Worm (Caenorhabditis elegans) whole organism, L2 larva: ENCODE measurements around the gene R102.11.

Experiments
- C34F6.9 ChIP-seq: fragments of 150-350 bp; optimal IDR thresholded peaks from 2 replicates; lab custom pipeline; 2014; ENCODE audit warnings: missing biosample characterization, missing genetic modification characterization
- F13H6.1 ChIP-seq: sonication (generic microtip); optimal IDR thresholded peaks from 2 replicates; lab custom pipeline; 2016; ENCODE audit warnings: missing genetic modification characterization, missing compliant biosample characterization
- R02D3.7 ChIP-seq: fragments of 150-350 bp; optimal IDR thresholded peaks from 2 replicates; lab custom pipeline; 2014; ENCODE audit warnings: missing biosample characterization, missing genetic modification characterization
- Y55F3AM.14 ChIP-seq: fragments of 200-800 bp; sonication (Bioruptor generic); optimal IDR thresholded peaks from 2 replicates; lab custom pipeline; 2018; ENCODE audit warnings: mild to moderate bottlenecking, missing genetic modification characterization, missing compliant biosample characterization
- ZK546.5 ChIP-seq: sonication (generic microtip); optimal IDR thresholded peaks from 2 replicates; lab custom pipeline; 2017; ENCODE audit warnings: missing biosample characterization, missing genetic modification characterization
- alr-1 ChIP-seq: fragments of 150-350 bp; optimal IDR thresholded peaks from 2 replicates; lab custom pipeline; 2014; ENCODE audit warnings: missing biosample characterization, missing genetic modification characterization
- aly-2 ChIP-seq: fragments of 150-350 bp; optimal IDR thresholded peaks from 2 replicates; lab custom pipeline; 2014; ENCODE audit warnings: missing biosample characterization, missing genetic modification characterization
- ama-1 ChIP-seq: fragments of 150-350 bp; optimal IDR thresholded peaks from 2 replicates; lab custom pipeline; 2018; ENCODE audit warnings: inconsistent platforms
- blmp-1 ChIP-seq: sonication (generic microtip); optimal IDR thresholded peaks from 2 replicates; lab custom pipeline; 2017; ENCODE audit warnings: missing genetic modification characterization, mild to moderate bottlenecking, missing compliant biosample characterization, antibody characterized with exemption, moderate library complexity; ENCODE audit not compliant: insufficient read depth
- ceh-16 ChIP-seq: fragments of 150-350 bp; optimal IDR thresholded peaks from 2 replicates; lab custom pipeline; 2014; ENCODE audit warnings: missing biosample characterization, missing genetic modification characterization
- ceh-82 ChIP-seq: fragments of 150-350 bp; optimal IDR thresholded peaks from 2 replicates; lab custom pipeline; 2014; ENCODE audit warnings: missing biosample characterization, missing genetic modification characterization
- crh-2 ChIP-seq: sonication (generic microtip); optimal IDR thresholded peaks from 2 replicates; lab custom pipeline; 2017; ENCODE audit warnings: missing biosample characterization, missing genetic modification characterization
- dmd-4 ChIP-seq: sonication (generic microtip); optimal IDR thresholded peaks from 2 replicates; lab custom pipeline; 2017; ENCODE audit warnings: missing biosample characterization, missing genetic modification characterization
- egl-27 ChIP-seq: sonication (generic microtip); optimal IDR thresholded peaks from 3 replicates; lab custom pipeline; 2017; ENCODE audit warnings: missing biosample characterization, missing genetic modification reagents, missing genetic modification characterization
- elt-1 ChIP-seq: fragments of 150-350 bp; optimal IDR thresholded peaks from 2 replicates; lab custom pipeline; 2014; ENCODE audit warnings: missing biosample characterization, missing genetic modification characterization
- elt-3 ChIP-seq: sonication (generic microtip); optimal IDR thresholded peaks from 2 replicates; lab custom pipeline; 2017; ENCODE audit warnings: missing biosample characterization, missing genetic modification characterization
- fos-1 ChIP-seq: fragments of 150-350 bp; optimal IDR thresholded peaks from 2 replicates; lab custom pipeline; 2014; ENCODE audit warnings: missing biosample characterization, missing genetic modification characterization
- gmeb-1 ChIP-seq: fragments of 150-350 bp; optimal IDR thresholded peaks from 2 replicates; lab custom pipeline; 2014; ENCODE audit warnings: missing biosample characterization, missing genetic modification characterization
- lin-11 ChIP-seq: fragments of 150-350 bp; sonication (generic microtip); optimal IDR thresholded peaks from 2 replicates; lab custom pipeline; 2014; ENCODE audit warnings: missing biosample characterization, missing genetic modification characterization, inconsistent platforms, mixed read lengths
- lin-13 ChIP-seq: fragments of 150-350 bp; optimal IDR thresholded peaks from 2 replicates; lab custom pipeline; 2014; ENCODE audit warnings: missing biosample characterization, missing genetic modification reagents, missing genetic modification characterization
- lin-39 ChIP-seq: fragments of 150-350 bp; optimal IDR thresholded peaks from 2 replicates; lab custom pipeline; 2014; ENCODE audit warnings: missing biosample characterization, missing genetic modification reagents, missing genetic modification characterization
- lsy-2 ChIP-seq, 2 experiments: fragments of 150-350 bp in 1 of 2; sonication (generic microtip) in 1 of 2; optimal IDR thresholded peaks; 2 replicates each; lab custom pipeline; 2014 to 2017; ENCODE audit warnings: missing biosample characterization in 2 of 2, missing genetic modification characterization in 2 of 2
- mab-5 ChIP-seq: fragments of 150-350 bp; optimal IDR thresholded peaks from 2 replicates; lab custom pipeline; 2014; ENCODE audit warnings: missing biosample characterization, missing genetic modification characterization
- mbf-1 ChIP-seq: sonication (generic microtip); optimal IDR thresholded peaks from 2 replicates; lab custom pipeline; 2017; ENCODE audit warnings: missing biosample characterization, missing genetic modification characterization
- mdl-1 ChIP-seq, 2 experiments: fragments of 150-350 bp in 1 of 2; sonication (generic microtip) in 1 of 2; optimal IDR thresholded peaks; 2 replicates each; lab custom pipeline; 2017; ENCODE audit warnings: missing biosample characterization in 2 of 2, missing genetic modification characterization in 2 of 2
- nhr-10 ChIP-seq: sonication (generic microtip); optimal IDR thresholded peaks from 2 replicates; lab custom pipeline; 2017; ENCODE audit warnings: missing biosample characterization, missing genetic modification characterization
- nhr-11 ChIP-seq: fragments of 150-350 bp; optimal IDR thresholded peaks from 2 replicates; lab custom pipeline; 2014; ENCODE audit warnings: missing biosample characterization, missing genetic modification characterization
- nhr-12 ChIP-seq: fragments of 150-350 bp; optimal IDR thresholded peaks from 2 replicates; lab custom pipeline; 2014; ENCODE audit warnings: missing biosample characterization, missing genetic modification characterization
- nhr-129 ChIP-seq: fragments of 150-350 bp; optimal IDR thresholded peaks from 2 replicates; lab custom pipeline; 2014; ENCODE audit warnings: missing biosample characterization, missing genetic modification characterization
- nhr-21 ChIP-seq: fragments of 150-350 bp; optimal IDR thresholded peaks from 2 replicates; lab custom pipeline; 2014; ENCODE audit warnings: missing biosample characterization, missing genetic modification characterization
- nhr-23 ChIP-seq: fragments of 150-350 bp; optimal IDR thresholded peaks from 2 replicates; lab custom pipeline; 2014; ENCODE audit warnings: missing biosample characterization, missing genetic modification reagents, missing genetic modification characterization
- nhr-237 ChIP-seq: fragments of 150-350 bp; optimal IDR thresholded peaks from 2 replicates; lab custom pipeline; 2014; ENCODE audit warnings: missing biosample characterization, missing genetic modification characterization
- nhr-25 ChIP-seq: fragments of 150-350 bp; sonication (generic microtip); optimal IDR thresholded peaks from 3 replicates; lab custom pipeline; 2014; ENCODE audit warnings: missing biosample characterization, missing genetic modification characterization
- nhr-6 ChIP-seq: fragments of 150-350 bp; optimal IDR thresholded peaks from 2 replicates; lab custom pipeline; 2014; ENCODE audit warnings: missing biosample characterization, missing genetic modification characterization
- nhr-77 ChIP-seq: fragments of 150-350 bp; optimal IDR thresholded peaks from 2 replicates; lab custom pipeline; 2014; ENCODE audit warnings: missing biosample characterization, missing genetic modification characterization
- peb-1 ChIP-seq: fragments of 150-350 bp; optimal IDR thresholded peaks from 2 replicates; lab custom pipeline; 2014; ENCODE audit warnings: missing biosample characterization, missing genetic modification characterization
- sem-4 ChIP-seq: fragments of 150-350 bp; optimal IDR thresholded peaks from 2 replicates; lab custom pipeline; 2014; ENCODE audit warnings: missing biosample characterization, missing genetic modification reagents, missing genetic modification characterization
- skn-1 ChIP-seq: sonication (generic microtip); optimal IDR thresholded peaks from 2 replicates; lab custom pipeline; 2017; ENCODE audit warnings: missing biosample characterization, missing genetic modification characterization
- sma-3 ChIP-seq: sonication (generic microtip); optimal IDR thresholded peaks from 2 replicates; lab custom pipeline; 2016; ENCODE audit warnings: missing genetic modification reagents, missing genetic modification characterization, missing compliant biosample characterization
- sma-9 ChIP-seq, 2 experiments: fragments of 150-350 bp in 1 of 2; sonication (generic microtip) in 1 of 2; optimal IDR thresholded peaks; 2 replicates each; lab custom pipeline; 2014 to 2016; ENCODE audit warnings: missing genetic modification characterization in 2 of 2, mild to moderate bottlenecking in 1 of 2, missing biosample characterization in 1 of 2, missing compliant biosample characterization in 1 of 2, missing genetic modification reagents in 1 of 2, moderate library complexity in 1 of 2
- snpc-4 ChIP-seq: fragments of 150-350 bp; optimal IDR thresholded peaks from 2 replicates; lab custom pipeline; 2014; ENCODE audit warnings: missing biosample characterization, missing genetic modification characterization
- unc-39 ChIP-seq: fragments of 150-350 bp; optimal IDR thresholded peaks from 2 replicates; lab custom pipeline; 2014; ENCODE audit warnings: missing biosample characterization, missing genetic modification characterization
- unc-55 ChIP-seq: fragments of 150-350 bp; sonication (generic microtip); optimal IDR thresholded peaks from 3 replicates; lab custom pipeline; 2014; ENCODE audit warnings: missing biosample characterization, missing genetic modification reagents, missing genetic modification characterization
- unc-62 ChIP-seq: fragments of 150-350 bp; optimal IDR thresholded peaks from 2 replicates; lab custom pipeline; 2014; ENCODE audit warnings: missing biosample characterization, missing genetic modification reagents, missing genetic modification characterization
- zag-1 ChIP-seq: fragments of 150-350 bp; optimal IDR thresholded peaks from 2 replicates; lab custom pipeline; 2014; ENCODE audit warnings: missing biosample characterization, missing genetic modification characterization
- ztf-1 ChIP-seq: fragments of 200-800 bp; sonication (Bioruptor generic); conservative IDR thresholded peaks from 2 replicates; pipeline ENCODE4 v1.3.6; 2022; ENCODE audit warnings: missing genetic modification characterization, missing compliant biosample characterization
- ztf-11 ChIP-seq: sonication (generic microtip); optimal IDR thresholded peaks from 2 replicates; lab custom pipeline; 2017; ENCODE audit warnings: missing biosample characterization, missing genetic modification characterization
- ztf-4 ChIP-seq: fragments of 150-350 bp; optimal IDR thresholded peaks from 2 replicates; lab custom pipeline; 2014; ENCODE audit warnings: missing biosample characterization, missing genetic modification characterization

R102.11 gene

DNA sequence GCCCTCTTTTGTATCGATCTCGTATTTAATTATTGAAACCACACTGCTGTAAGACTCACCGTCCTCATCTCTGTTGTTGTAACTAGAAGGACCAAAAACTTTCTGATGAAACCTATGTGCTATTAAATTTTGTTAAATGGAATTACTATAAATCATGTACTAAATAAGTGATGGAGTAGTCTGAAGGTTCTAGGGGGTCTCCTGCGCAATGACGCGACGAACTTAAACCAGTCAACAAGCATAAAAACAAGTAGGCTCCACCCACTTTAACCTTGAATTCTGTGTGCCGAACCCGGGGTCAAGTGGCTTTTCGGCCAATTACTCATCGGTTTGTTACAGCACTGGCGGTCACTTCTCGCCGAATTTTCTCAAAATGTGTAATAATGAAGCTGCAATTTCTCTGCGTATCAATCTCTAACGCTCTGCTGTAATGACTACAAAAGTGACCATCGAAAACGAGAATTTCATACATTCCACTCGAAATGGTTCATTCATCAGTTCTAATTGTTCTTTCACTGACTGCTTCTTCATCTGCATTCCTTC lies 37.5 kb upstream of the R102.11 start, which contains the start of gene grl-21:
TSS of gene grl-21 (plus strand) at position 464 of the 543 bp plus-strand sequence.
- no peak for TF ChIP-seq ceh-82 (tag; lab: Kevin White, UChicago)
- peak; percentile 76 for TF ChIP-seq nhr-25 (tag; lab: Kevin White, UChicago)

DNA sequence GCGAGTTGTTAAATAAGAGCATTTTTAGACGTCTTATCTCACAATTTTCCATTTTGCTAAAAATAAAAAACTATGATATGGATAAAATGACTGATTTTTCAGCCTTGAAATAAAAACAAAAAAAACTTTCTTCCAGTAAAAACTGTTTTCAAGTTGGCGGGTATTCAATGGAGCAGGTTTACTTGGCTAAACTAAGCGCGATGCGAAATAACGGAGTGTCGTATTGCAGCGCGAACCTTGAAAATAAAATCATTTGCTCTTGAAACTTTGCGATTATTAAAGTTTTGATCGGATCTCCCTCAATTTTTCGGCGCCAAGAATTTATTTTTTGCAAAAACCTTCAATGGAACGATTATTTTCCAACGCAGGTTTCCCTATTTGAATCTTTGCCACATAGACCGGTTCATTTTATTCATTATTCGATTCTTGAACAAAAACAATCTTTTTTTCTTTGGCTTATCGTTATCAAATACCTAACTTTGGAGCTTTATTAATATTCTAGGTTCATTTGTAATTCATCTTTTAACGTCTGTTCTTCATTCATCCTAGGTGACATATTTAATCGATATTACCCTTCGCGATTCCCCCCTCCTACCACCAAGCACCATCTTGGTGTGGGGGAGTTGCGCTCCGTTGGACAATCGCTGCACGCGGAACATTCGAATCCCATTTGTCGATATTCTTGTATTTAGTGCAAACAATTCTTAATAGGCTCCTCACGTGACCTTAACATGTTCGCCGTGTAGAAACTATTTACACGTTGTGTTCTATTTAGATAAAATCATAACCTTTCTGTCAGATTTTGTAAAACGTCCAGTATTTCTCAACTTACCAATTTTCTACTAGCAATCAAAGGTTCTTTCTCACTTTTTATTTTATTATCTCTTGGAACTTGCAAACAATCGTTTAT lies 35.2 kb upstream of the R102.11 start, which contains the start of the genes orc-5 and cyb-1:
TSS of gene orc-5 (minus strand) at position 62 of the 910 bp plus-strand sequence.
TSS of gene cyb-1 (plus strand) at position 690 of the 910 bp plus-strand sequence.
- TF ChIP-seq nhr-129 (tag; lab: Kevin White, UChicago): peak; percentile 81
- no peak for TF ChIP-seq Y55F3AM.14 (GFP tag; lab: Kevin White, UChicago)
- peak; percentile 98 for TF ChIP-seq gmeb-1 (tag; lab: Kevin White, UChicago)
- TF ChIP-seq nhr-77 (tag; lab: Kevin White, UChicago): no peak
- TF ChIP-seq ZK546.5: no peak
- TF ChIP-seq nhr-11 (tag; lab: Kevin White, UChicago): no peak
- TF ChIP-seq elt-1 (tag; lab: Kevin White, UChicago): no peak
- peak; percentile 88 for TF ChIP-seq crh-2
- no peak for TF ChIP-seq unc-39
- TF ChIP-seq ztf-11 (tag; lab: Kevin White, UChicago): no peak
- TF ChIP-seq ama-1 (lab: Kevin White, UChicago): no peak
- no peak for TF ChIP-seq R02D3.7 (tag; lab: Kevin White, UChicago)
- no peak for TF ChIP-seq ceh-16 (tag; lab: Kevin White, UChicago)
- TF ChIP-seq zag-1: no peak
- peak; percentile 59 for TF ChIP-seq mab-5 (tag; lab: Kevin White, UChicago)
- peak; percentile 59 for TF ChIP-seq lin-11
- no peak for TF ChIP-seq unc-62 (GFP tag; lab: Kevin White, UChicago)
- no peak for TF ChIP-seq mbf-1 (tag; lab: Kevin White, UChicago)
- TF ChIP-seq ztf-1: no peak
- TF ChIP-seq sma-3: peak; percentile 42
- TF ChIP-seq ceh-82 (tag; lab: Kevin White, UChicago): peak; percentile 14
- TF ChIP-seq nhr-12 (tag; lab: Kevin White, UChicago): no peak
- TF ChIP-seq sem-4 (tag; lab: Kevin White, UChicago): peak; percentile 25
- peak in 1 of 2 experiments; percentile 19 for TF ChIP-seq mdl-1 (tag; optimal IDR thresholded peaks at IDR 0.05; lab: Kevin White, UChicago)
- no peak for TF ChIP-seq peb-1 (tag; lab: Kevin White, UChicago)
- TF ChIP-seq nhr-6 (tag; lab: Kevin White, UChicago): peak; percentile 72
- TF ChIP-seq unc-55 (GFP tag; lab: Kevin White, UChicago): peak; percentile 93
- TF ChIP-seq nhr-23 (tag; lab: Kevin White, UChicago): no peak
- peak; percentile 33 for TF ChIP-seq nhr-21 (tag; lab: Kevin White, UChicago)
- no peak for TF ChIP-seq aly-2 (tag; lab: Kevin White, UChicago)
- peak; percentile 77 for TF ChIP-seq C34F6.9 (tag; lab: Kevin White, UChicago)
- no peak for TF ChIP-seq nhr-10
- TF ChIP-seq nhr-25 (tag; lab: Kevin White, UChicago): peak; percentile 67
- TF ChIP-seq sma-9 (GFP tag; optimal IDR thresholded peaks at IDR 0.05; lab: Kevin White, UChicago): peak; percentile 78
- TF ChIP-seq sma-9 (tag; optimal IDR thresholded peaks at IDR 0.05; lab: Kevin White, UChicago): no peak
- TF ChIP-seq F13H6.1 (tag; lab: Kevin White, UChicago): no peak
- no peak for TF ChIP-seq dmd-4
- TF ChIP-seq ztf-4: peak; percentile 42
- no peak for TF ChIP-seq alr-1 (tag; lab: Kevin White, UChicago)
- no peak for TF ChIP-seq elt-3
- peak; percentile 31 for TF ChIP-seq snpc-4
- no peak for TF ChIP-seq nhr-237 (tag; lab: Kevin White, UChicago)
- TF ChIP-seq blmp-1 (tag; lab: Kevin White, UChicago): peak; percentile 9
- no peak for TF ChIP-seq skn-1 (tag; lab: Kevin White, UChicago)
- peak; percentile 5 for TF ChIP-seq fos-1
- no peak for TF ChIP-seq lin-13 (GFP tag; lab: Kevin White, UChicago)
- TF ChIP-seq lin-39 (tag; lab: Kevin White, UChicago): no peak
- no peak for TF ChIP-seq egl-27 (tag; lab: Kevin White, UChicago)
- peak in 1 of 2 experiments; percentile 89 for TF ChIP-seq lsy-2 (tag; optimal IDR thresholded peaks at IDR 0.05; lab: Kevin White, UChicago)
